Worm (Caenorhabditis elegans) whole organism, L3 larva: ENCODE data around the gene lgc-54.

Experiments used
- ceh-16 ChIP-seq: sonication (generic microtip); optimal IDR thresholded peaks from 2 replicates; lab custom pipeline; 2017; ENCODE audit warnings: missing biosample characterization, missing genetic modification characterization
- elt-1 ChIP-seq: fragments of 150-350 bp; optimal IDR thresholded peaks from 2 replicates; lab custom pipeline; 2014; ENCODE audit warnings: missing biosample characterization, missing genetic modification characterization
- fkh-10 ChIP-seq: sonication (generic microtip); optimal IDR thresholded peaks from 2 replicates; lab custom pipeline; 2017; ENCODE audit warnings: missing biosample characterization, missing genetic modification reagents, missing genetic modification characterization
- fkh-2 ChIP-seq: fragments of 150-350 bp; optimal IDR thresholded peaks from 2 replicates; lab custom pipeline; 2014; ENCODE audit warnings: missing biosample characterization, missing genetic modification reagents, missing genetic modification characterization
- fos-1 ChIP-seq: fragments of 150-350 bp; optimal IDR thresholded peaks from 2 replicates; lab custom pipeline; 2014; ENCODE audit warnings: missing biosample characterization, missing genetic modification characterization
- mdl-1 ChIP-seq: fragments of 150-350 bp; optimal IDR thresholded peaks from 2 replicates; lab custom pipeline; 2014; ENCODE audit warnings: missing biosample characterization, missing genetic modification characterization
- nhr-25 ChIP-seq: sonication (generic microtip); optimal IDR thresholded peaks from 2 replicates; lab custom pipeline; 2017; ENCODE audit warnings: missing biosample characterization, missing genetic modification characterization
- nhr-43 ChIP-seq: sonication (generic microtip); optimal IDR thresholded peaks from 2 replicates; lab custom pipeline; 2016; ENCODE audit warnings: mild to moderate bottlenecking, missing genetic modification characterization, missing compliant biosample characterization; ENCODE audit not compliant: poor library complexity, severe bottlenecking
- pha-4 ChIP-seq: fragments of 150-350 bp; optimal IDR thresholded peaks from 2 replicates; lab custom pipeline; 2014; ENCODE audit warnings: missing biosample characterization, missing genetic modification reagents, missing genetic modification characterization
- ztf-4 ChIP-seq: fragments of 150-350 bp; optimal IDR thresholded peaks from 2 replicates; lab custom pipeline; 2014; ENCODE audit warnings: missing biosample characterization, missing genetic modification characterization

- TF ChIP-seq nhr-25 (tag; lab: Kevin White, UChicago) (no peak), pha-4 (tag; lab: Kevin White, UChicago) (no peak), ceh-16 (no peak), nhr-43 (no peak), mdl-1 (tag; lab: Kevin White, UChicago) (no peak), fkh-10 (no peak), ztf-4 (tag; lab: Kevin White, UChicago) (no peak), fos-1 (no peak), elt-1 (tag; lab: Kevin White, UChicago) (no peak), fkh-2 (tag; lab: Kevin White, UChicago) (no peak)
Measured at ce11 chrV:6823432-6823831, 23.0 kb downstream of the lgc-54 start.
